Fruit fly (Drosophila melanogaster) S2 (cell line): Measurements from ENCODE around the gene ab.

ENCODE experiments used
- CG8478 ChIP-seq: fragments of >200 bp; optimal IDR thresholded peaks from 2 replicates; lab custom pipeline; 2018
- CTCF ChIP-seq, 2 experiments: fragments of >200 bp; optimal IDR thresholded peaks; 2 replicates each; lab custom pipeline; 2018

dm6 chr2L:11220783-11221182 lies 10.3 kb downstream of the ab start:
- TF ChIP-seq CG8478 (lab: Kevin White, UChicago) (no peak), CTCF (optimal IDR thresholded peaks at IDR 0.05; lab: Kevin White, UChicago) (no peak)
